Fruit fly (Drosophila melanogaster) whole organism, adult: Measurements from ENCODE around the gene CG6479.

Source experiments
- CG12768 ChIP-seq: fragments of 200-800 bp; sonication (Bioruptor generic); optimal IDR thresholded peaks from 2 replicates; lab custom pipeline; 2017; ENCODE audit warnings: missing biosample characterization, missing genetic modification characterization, mild to moderate bottlenecking, moderate library complexity, missing genetic modification reagents
- CG1620 ChIP-seq: fragments of 200-800 bp; sonication (Bioruptor generic); optimal IDR thresholded peaks from 2 replicates; lab custom pipeline; 2016; ENCODE audit warnings: missing biosample characterization, missing genetic modification characterization
- CG5204 ChIP-seq: fragments of 200-800 bp; sonication (Bioruptor generic); optimal IDR thresholded peaks from 2 replicates; lab custom pipeline; 2016; ENCODE audit warnings: missing biosample characterization, missing genetic modification characterization
- CG7045 ChIP-seq: fragments of 200-800 bp; sonication (Bioruptor generic); optimal IDR thresholded peaks from 2 replicates; lab custom pipeline; 2017; ENCODE audit warnings: missing biosample characterization, mild to moderate bottlenecking, missing genetic modification characterization
- Hr96 ChIP-seq: fragments of 200-800 bp; sonication (Bioruptor generic); optimal IDR thresholded peaks from 2 replicates; lab custom pipeline; 2016; ENCODE audit warnings: missing biosample characterization, missing genetic modification characterization
- kay ChIP-seq: fragments of 200-800 bp; sonication (Bioruptor generic); peaks from one replicate; lab custom pipeline; 2016; ENCODE audit warnings: missing biosample characterization, missing genetic modification characterization, borderline replicate concordance
- ovo ChIP-seq: fragments of 200-800 bp; sonication (Bioruptor generic); optimal IDR thresholded peaks from 2 replicates; lab custom pipeline; 2016; ENCODE audit warnings: missing biosample characterization, missing genetic modification characterization
- toe ChIP-seq: fragments of 200-800 bp; sonication (Bioruptor generic); optimal IDR thresholded peaks from 2 replicates; lab custom pipeline; 2016; ENCODE audit warnings: missing biosample characterization, missing genetic modification characterization

DNA sequence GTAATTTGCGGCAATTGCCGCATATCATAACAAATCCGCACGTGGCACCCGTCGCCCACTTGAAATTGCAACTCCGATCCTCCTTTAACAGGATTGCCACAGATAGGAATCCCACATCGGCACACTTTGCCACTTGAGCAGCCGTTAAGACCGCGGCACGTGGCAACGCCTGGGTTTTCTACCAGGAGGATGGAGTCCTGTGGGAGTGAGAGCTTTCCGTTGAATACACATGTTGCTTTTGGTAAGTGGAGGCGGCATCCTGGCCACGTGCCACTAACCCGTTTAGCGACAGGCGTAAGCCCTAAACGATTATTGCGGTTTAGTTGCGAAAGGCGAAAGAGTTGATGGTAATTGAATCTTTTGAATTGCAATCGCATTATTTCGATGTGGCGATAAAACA lies 19.4 kb upstream of the CG6479 start:
- no peak for TF ChIP-seq CG1620 (GFP tag; lab: Kevin White, UChicago)
- TF ChIP-seq CG12768 (GFP tag; lab: Kevin White, UChicago): no peak
- TF ChIP-seq ovo (GFP tag; lab: Kevin White, UChicago): no peak
- TF ChIP-seq CG7045 (GFP tag; lab: Kevin White, UChicago): no peak
- no peak for TF ChIP-seq CG5204 (GFP tag; lab: Kevin White, UChicago)
- no peak for TF ChIP-seq Hr96
- no peak for TF ChIP-seq kay (GFP tag; lab: Kevin White, UChicago)
- TF ChIP-seq toe: no peak
